Fruit fly (Drosophila melanogaster): Measurements from ENCODE around the gene CG11586.

CG11586 gene

DNA sequence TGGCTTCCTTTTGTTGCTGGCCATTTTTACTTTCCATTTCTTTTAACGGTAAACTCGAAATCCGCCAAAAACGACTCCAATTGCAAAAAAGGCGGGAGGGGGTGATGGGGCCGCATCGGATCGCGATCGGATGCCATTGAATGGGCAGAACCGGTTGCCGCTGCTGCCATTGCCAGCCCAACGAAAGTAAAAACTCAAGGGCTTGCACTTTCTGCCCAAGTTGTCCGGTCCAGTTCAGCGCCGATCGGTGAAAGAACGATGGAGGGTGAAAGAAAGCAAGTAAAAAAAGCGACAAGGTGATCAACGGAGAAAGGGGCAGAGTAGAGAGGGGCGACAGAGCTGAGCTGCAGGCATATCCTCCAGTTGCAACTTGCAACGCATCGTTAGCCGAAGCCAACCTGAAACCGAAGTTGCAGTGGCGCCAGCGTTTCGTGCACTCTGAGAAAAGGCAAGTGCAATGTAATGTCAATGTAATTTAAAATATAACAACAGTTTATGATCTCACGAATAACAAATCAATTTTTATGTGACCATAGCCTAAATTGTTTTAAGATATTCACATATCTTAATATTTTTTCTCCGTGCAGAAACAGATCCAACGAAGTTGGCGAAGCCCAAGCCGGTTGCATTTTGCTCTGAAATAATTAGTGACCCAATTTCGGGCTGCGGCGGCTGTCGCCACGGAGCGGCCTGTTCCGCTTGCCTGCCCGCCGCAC is 42.1 kb upstream of the CG11586 start (continued):
- TF ChIP-seq Blimp-1 (GFP tag; optimal IDR thresholded peaks at IDR 0.05): peak; percentile 96
- no peak for TF ChIP-seq vfl (GFP tag; optimal IDR thresholded peaks at IDR 0.05)
- no peak for TF ChIP-seq HHEX (GFP tag; optimal IDR thresholded peaks at IDR 0.05)
- no peak for TF ChIP-seq tna (GFP tag; IDR thresholded peaks at IDR 0.05; ENCODE audit: partially characterized antibody)
- no peak for TF ChIP-seq HLHmδ (GFP tag; optimal IDR thresholded peaks at IDR 0.05)
- peak in 1 of 2 experiments; percentile 31 for TF ChIP-seq bsh (GFP tag; optimal IDR thresholded peaks at IDR 0.05)
- no peak for TF ChIP-seq Hr78 (GFP tag; optimal IDR thresholded peaks at IDR 0.05)
- no peak for TF ChIP-seq Atf-2 (GFP tag; optimal IDR thresholded peaks at IDR 0.05)
- 0 out of 2 replicates have a peak, but pooled peaks have one; percentile 26 for TF ChIP-seq vvl (GFP tag; IDR thresholded peaks at IDR 0.05)
- no peak for TF ChIP-seq mirr (GFP tag; optimal IDR thresholded peaks at IDR 0.05)
- peak; percentile 11 for TF ChIP-seq CG1603 (tag; optimal IDR thresholded peaks at IDR 0.05)
- no peak for TF ChIP-seq CG42726 (GFP tag; IDR thresholded peaks at IDR 0.05; ENCODE audit: partially characterized antibody)
- no peak for TF ChIP-seq CG16863 (GFP tag; optimal IDR thresholded peaks at IDR 0.05)
- TF ChIP-seq CG11696 (GFP tag; IDR thresholded peaks at IDR 0.05): no peak
- no peak for TF ChIP-seq CG1233 (GFP tag; optimal IDR thresholded peaks at IDR 0.05)
- no peak for TF ChIP-seq CG12769 (tag; optimal IDR thresholded peaks at IDR 0.05)
- no peak for TF ChIP-seq CG4854 (GFP tag; optimal IDR thresholded peaks at IDR 0.05)
- no peak for TF ChIP-seq sd (tag; optimal IDR thresholded peaks at IDR 0.05)
- TF ChIP-seq CG1529 (GFP tag; optimal IDR thresholded peaks at IDR 0.05): no peak
- TF ChIP-seq ssp (GFP tag; IDR thresholded peaks at IDR 0.05): no peak
- no peak for TF ChIP-seq CG43689 (GFP tag; IDR thresholded peaks at IDR 0.05)
- TF ChIP-seq Lhr (GFP tag; optimal IDR thresholded peaks at IDR 0.05): no peak
- no peak for TF ChIP-seq CG4707 (GFP tag; optimal IDR thresholded peaks at IDR 0.05)
- TF ChIP-seq dysf (GFP tag; IDR thresholded peaks at IDR 0.05): 0 out of 3 replicates have a peak, but pooled peaks have one; percentile 21
- TF ChIP-seq Sox100B (GFP tag; optimal IDR thresholded peaks at IDR 0.05): no peak
- no peak for TF ChIP-seq stwl (tag; optimal IDR thresholded peaks at IDR 0.05)
- no peak for TF ChIP-seq CG11695 (GFP tag; IDR thresholded peaks at IDR 0.05)
- TF ChIP-seq CG10462 (GFP tag; optimal IDR thresholded peaks at IDR 0.05): no peak
- no peak for TF ChIP-seq prd (optimal IDR thresholded peaks at IDR 0.05)
- TF ChIP-seq prd (GFP tag; IDR thresholded peaks at IDR 0.05): no peak
- no peak for TF ChIP-seq CG7372 (GFP tag; IDR thresholded peaks at IDR 0.05)
- no peak for TF ChIP-seq CG7839 (tag; optimal IDR thresholded peaks at IDR 0.05)
- TF ChIP-seq chinmo (GFP tag; IDR thresholded peaks at IDR 0.05; ENCODE audit: partially characterized antibody): no peak
- TF ChIP-seq CG12744 (GFP tag; optimal IDR thresholded peaks at IDR 0.05): no peak
- TF ChIP-seq amos (GFP tag; IDR thresholded peaks at IDR 0.05; ENCODE audit: partially characterized antibody): no peak
- TF ChIP-seq sob (GFP tag; IDR thresholded peaks at IDR 0.05): no peak
- no peak for TF ChIP-seq p53 (GFP tag; optimal IDR thresholded peaks at IDR 0.05)
- TF ChIP-seq CHES-1-like (GFP tag; optimal IDR thresholded peaks at IDR 0.05): no peak
- 0 out of 2 replicates have a peak, but pooled peaks have one; percentile 18 for TF ChIP-seq sisA (GFP tag; IDR thresholded peaks at IDR 0.05)
- TF ChIP-seq dimm (GFP tag; IDR thresholded peaks at IDR 0.05): no peak
- no peak for TF ChIP-seq ATbp (GFP tag; optimal IDR thresholded peaks at IDR 0.05)
- TF ChIP-seq CG2712 (tag; optimal IDR thresholded peaks at IDR 0.05): peak; percentile 33
- no peak for TF ChIP-seq psq (GFP tag; optimal IDR thresholded peaks at IDR 0.05)
- TF ChIP-seq dm (GFP tag; optimal IDR thresholded peaks at IDR 0.05): no peak
- peak; percentile 0 for TF ChIP-seq Sox102F (GFP tag; optimal IDR thresholded peaks at IDR 0.05)
- peak; percentile 85 for TF ChIP-seq sens (GFP tag)
- no peak for TF ChIP-seq CG8944 (GFP tag; optimal IDR thresholded peaks at IDR 0.05)
- no peak for TF ChIP-seq CG12219 (GFP tag; optimal IDR thresholded peaks at IDR 0.05)
- TF ChIP-seq chm (GFP tag; IDR thresholded peaks at IDR 0.05): peak; percentile 29; the same call in 1 of the 2 replicates

All from whole organism, embryonic.